Worm (Caenorhabditis elegans): ENCODE results near the gene clec-242.

- TF ChIP-seq ref-1 (GFP tag; conservative IDR thresholded peaks at IDR 0.05) (no peak), ztf-29 (GFP tag; IDR thresholded peaks at IDR 0.05) (no peak), med-1 (GFP tag; optimal IDR thresholded peaks at IDR 0.05; ENCODE audit: insufficient read depth) (no peak), cog-1 (tag; optimal IDR thresholded peaks at IDR 0.05) (no peak), tab-1 (GFP tag; IDR thresholded peaks at IDR 0.05) (no peak)
Observed at ce11 chrV:17255454-17255853, 10.1 kb upstream of the clec-242 start, which contains the start of gene srh-115.
